Fruit fly (Drosophila melanogaster): ENCODE measurements around the gene CG1265.

dm6 chr3L:4252121-4252861 is 2.3 kb upstream of the CG1265 start:
- no peak for TF ChIP-seq CG6808 (GFP tag; optimal IDR thresholded peaks at IDR 0.05)
- TF ChIP-seq OdsH (GFP tag; optimal IDR thresholded peaks at IDR 0.05), result no peak
- TF ChIP-seq eg (GFP tag; IDR thresholded peaks at IDR 0.05), result no peak
- no peak for TF ChIP-seq fd59A (GFP tag; optimal IDR thresholded peaks at IDR 0.05)
- TF ChIP-seq CG3919 (GFP tag; optimal IDR thresholded peaks at IDR 0.05), result no peak
- no peak for TF ChIP-seq Hr39 (GFP tag; optimal IDR thresholded peaks at IDR 0.05)
- TF ChIP-seq Hr4 (GFP tag; optimal IDR thresholded peaks at IDR 0.05), result no peak

All from whole organism, prepupa.